Worm (Caenorhabditis elegans): ENCODE data around the gene ptc-3.
"Not testable (repeated sequence)": the region's sequence is repeated elsewhere in the genome, so short reads cannot be mapped to it uniquely, and the experiment has no call there.

Gene ptc-3

ce11 chrII:2862557-2863035 is 10.2 kb upstream of the ptc-3 start:
- no peak for TF ChIP-seq unc-62 (GFP tag; optimal IDR thresholded peaks at IDR 0.05)

- no peak for TF ChIP-seq unc-62 (GFP tag; optimal IDR thresholded peaks at IDR 0.05)
Observed at ce11 chrII:2861385-2862099, 9.1 kb upstream of the ptc-3 start.

- TF ChIP-seq unc-62 (GFP tag; optimal IDR thresholded peaks at IDR 0.05): no peak
Observed at ce11 chrII:2859873-2860821, 7.8 kb upstream of the ptc-3 start.

- TF ChIP-seq unc-62 (GFP tag; optimal IDR thresholded peaks at IDR 0.05): no peak
Observed at ce11 chrII:2859315-2859714, 6.9 kb upstream of the ptc-3 start.

- TF ChIP-seq unc-62 (GFP tag; optimal IDR thresholded peaks at IDR 0.05): no peak
Observed at ce11 chrII:2858851-2859250, 6.5 kb upstream of the ptc-3 start.

- no peak for TF ChIP-seq unc-62 (GFP tag; optimal IDR thresholded peaks at IDR 0.05)
Observed at ce11 chrII:2857559-2857958, 5.2 kb upstream of the ptc-3 start.

- no peak for TF ChIP-seq unc-62 (GFP tag; optimal IDR thresholded peaks at IDR 0.05)
Observed at ce11 chrII:2856114-2856513, 3.7 kb upstream of the ptc-3 start.

- no peak for TF ChIP-seq unc-62 (GFP tag; optimal IDR thresholded peaks at IDR 0.05)
Observed at ce11 chrII:2854794-2855193, 2.4 kb upstream of the ptc-3 start.

- TF ChIP-seq unc-62 (GFP tag; optimal IDR thresholded peaks at IDR 0.05): no peak
Observed at ce11 chrII:2853767-2854166, 1.4 kb upstream of the ptc-3 start.

ce11 chrII:2846552-2846951 is 5.8 kb downstream of the ptc-3 start:
- no peak for TF ChIP-seq unc-62 (GFP tag; optimal IDR thresholded peaks at IDR 0.05)

ce11 chrII:2845674-2846073 is 6.7 kb downstream of the ptc-3 start:
- TF ChIP-seq unc-62 (GFP tag; optimal IDR thresholded peaks at IDR 0.05): no peak

ce11 chrII:2843088-2843487 is 9.3 kb downstream of the ptc-3 start, which contains the start of gene Y110A2AL.7:
Gene Y110A2AL.7, minus strand, starts transcription at chrII:2843188.
- no peak for TF ChIP-seq unc-62 (GFP tag; optimal IDR thresholded peaks at IDR 0.05)

- no peak for TF ChIP-seq unc-62 (GFP tag; optimal IDR thresholded peaks at IDR 0.05)
Observed at ce11 chrII:2841529-2841928, 10.9 kb downstream of the ptc-3 start, which contains the start of gene Y110A2AL.6. Gene Y110A2AL.6, minus strand, starts transcription at chrII:2841629.

ce11 chrII:2839004-2839403 is 13.4 kb downstream of the ptc-3 start, which contains the start of gene Y110A2AL.4:
Gene Y110A2AL.4, plus strand, starts transcription at chrII:2839304.
- not testable (repeated sequence) for TF ChIP-seq unc-62 (GFP tag; optimal IDR thresholded peaks at IDR 0.05)

ce11 chrII:2836853-2837252 is 15.5 kb downstream of the ptc-3 start, which contains the start of gene K12H6.7:
Gene K12H6.7, minus strand, starts transcription at chrII:2836953.
- TF ChIP-seq unc-62 (GFP tag; optimal IDR thresholded peaks at IDR 0.05): no peak

- no peak for TF ChIP-seq unc-62 (GFP tag; optimal IDR thresholded peaks at IDR 0.05)
Observed at ce11 chrII:2834105-2834504, 18.3 kb downstream of the ptc-3 start.

All from whole organism, dauer.